Worm (Caenorhabditis elegans) whole organism, late embryonic: ENCODE data around the gene ugt-67.

Experiments
- C08G9.2 ChIP-seq: sonication (generic microtip); optimal IDR thresholded peaks from 2 replicates; lab custom pipeline; 2016; ENCODE audit warnings: mild to moderate bottlenecking, missing genetic modification characterization, moderate library complexity, missing compliant biosample characterization
- C38D4.7 ChIP-seq: fragments of 200-800 bp; sonication (Bioruptor generic); optimal IDR thresholded peaks from 2 replicates; lab custom pipeline; 2018; ENCODE audit warnings: mild to moderate bottlenecking, missing genetic modification characterization, moderate library complexity, missing compliant biosample characterization
- K02D7.2 ChIP-seq: sonication (generic microtip); optimal IDR thresholded peaks from 2 replicates; lab custom pipeline; 2017; ENCODE audit warnings: mild to moderate bottlenecking, missing genetic modification characterization, missing compliant biosample characterization
- K09A11.1 ChIP-seq: sonication (generic microtip); optimal IDR thresholded peaks from 2 replicates; lab custom pipeline; 2017; ENCODE audit warnings: antibody characterized with exemption, mild to moderate bottlenecking, missing genetic modification characterization, missing compliant biosample characterization; ENCODE audit not compliant: insufficient read depth
- Y22D7AL.16 ChIP-seq: sonication (generic microtip); optimal IDR thresholded peaks from 2 replicates; lab custom pipeline; 2016; ENCODE audit warnings: missing genetic modification characterization, missing compliant biosample characterization
- ahr-1 ChIP-seq: sonication (generic microtip); optimal IDR thresholded peaks from 2 replicates; lab custom pipeline; 2016; ENCODE audit warnings: missing genetic modification characterization, missing compliant biosample characterization
- ceh-18 ChIP-seq: sonication (generic microtip); optimal IDR thresholded peaks from 2 replicates; lab custom pipeline; 2016; ENCODE audit warnings: missing genetic modification characterization, missing compliant biosample characterization
- ceh-19 ChIP-seq: fragments of 200-800 bp; sonication (Bioruptor generic); optimal IDR thresholded peaks from 2 replicates; lab custom pipeline; 2018; ENCODE audit warnings: mild to moderate bottlenecking, missing genetic modification characterization, missing compliant biosample characterization
- ceh-31 ChIP-seq: sonication (generic microtip); optimal IDR thresholded peaks from 2 replicates; lab custom pipeline; 2016; ENCODE audit warnings: missing genetic modification characterization, missing compliant biosample characterization
- ceh-34 ChIP-seq: sonication (generic microtip); optimal IDR thresholded peaks from 2 replicates; lab custom pipeline; 2016; ENCODE audit warnings: mild to moderate bottlenecking, missing genetic modification characterization, missing compliant biosample characterization
- ceh-45 ChIP-seq: fragments of 200-800 bp; sonication (Bioruptor generic); IDR thresholded peaks from 2 replicates; pipeline ENCODE4 v1.3.6; 2022; ENCODE audit warnings: missing genetic modification reagents, missing genetic modification characterization, missing compliant biosample characterization
- ceh-6 ChIP-seq: fragments of 200-800 bp; sonication (Bioruptor generic); optimal IDR thresholded peaks from 2 replicates; lab custom pipeline; 2018; ENCODE audit warnings: mild to moderate bottlenecking, missing genetic modification characterization, missing compliant biosample characterization
- ceh-9 ChIP-seq: sonication (generic microtip); optimal IDR thresholded peaks from 2 replicates; lab custom pipeline; 2016; ENCODE audit warnings: mild to moderate bottlenecking, missing genetic modification characterization, inconsistent platforms, missing compliant biosample characterization
- dmd-4 ChIP-seq: sonication (generic microtip); optimal IDR thresholded peaks from 2 replicates; lab custom pipeline; 2016; ENCODE audit warnings: borderline replicate concordance, missing genetic modification characterization, missing compliant biosample characterization
- dve-1 ChIP-seq: sonication (generic microtip); optimal IDR thresholded peaks from 2 replicates; lab custom pipeline; 2017; ENCODE audit warnings: antibody characterized with exemption, mild to moderate bottlenecking, missing genetic modification characterization, missing compliant biosample characterization
- elt-2 ChIP-seq: sonication (generic microtip); optimal IDR thresholded peaks from 2 replicates; lab custom pipeline; 2016; ENCODE audit warnings: missing genetic modification reagents, missing genetic modification characterization, missing compliant biosample characterization
- elt-4 ChIP-seq: sonication (generic microtip); optimal IDR thresholded peaks from 2 replicates; lab custom pipeline; 2016; ENCODE audit warnings: missing genetic modification characterization, missing compliant biosample characterization
- ets-4 ChIP-seq: sonication (generic microtip); optimal IDR thresholded peaks from 2 replicates; lab custom pipeline; 2016; ENCODE audit warnings: missing genetic modification characterization, missing compliant biosample characterization
- eyg-1 ChIP-seq: sonication (generic microtip); optimal IDR thresholded peaks from 2 replicates; lab custom pipeline; 2016; ENCODE audit warnings: missing genotype, missing genetic modification characterization, missing compliant biosample characterization
- fkh-6 ChIP-seq: sonication (generic microtip); optimal IDR thresholded peaks from 2 replicates; lab custom pipeline; 2016; ENCODE audit warnings: missing genetic modification characterization, missing compliant biosample characterization
- hlh-15 ChIP-seq: sonication (generic microtip); optimal IDR thresholded peaks from 2 replicates; lab custom pipeline; 2016; ENCODE audit warnings: missing genetic modification characterization, missing compliant biosample characterization
- hlh-30 ChIP-seq: sonication (generic microtip); optimal IDR thresholded peaks from 2 replicates; lab custom pipeline; 2017; ENCODE audit warnings: antibody characterized with exemption, missing genetic modification characterization, missing compliant biosample characterization; ENCODE audit not compliant: insufficient read depth
- mec-3 ChIP-seq: sonication (generic microtip); optimal IDR thresholded peaks from 2 replicates; lab custom pipeline; 2016; ENCODE audit warnings: borderline replicate concordance, missing genetic modification characterization, missing compliant biosample characterization
- nfya-1 ChIP-seq: sonication (generic microtip); optimal IDR thresholded peaks from 2 replicates; lab custom pipeline; 2017; ENCODE audit warnings: missing genetic modification characterization, mild to moderate bottlenecking, missing compliant biosample characterization, antibody characterized with exemption, moderate library complexity
- nhr-11 ChIP-seq: fragments of 150-350 bp; optimal IDR thresholded peaks from 2 replicates; lab custom pipeline; 2014; ENCODE audit warnings: missing biosample characterization, missing genetic modification characterization
- nhr-232 ChIP-seq: sonication (generic microtip); optimal IDR thresholded peaks from 2 replicates; lab custom pipeline; 2016; ENCODE audit warnings: missing genetic modification characterization, missing compliant biosample characterization
- npax-4 ChIP-seq: sonication (generic microtip); optimal IDR thresholded peaks from 2 replicates; lab custom pipeline; 2016; ENCODE audit warnings: missing genetic modification characterization, missing compliant biosample characterization
- odd-2 ChIP-seq: sonication (generic microtip); optimal IDR thresholded peaks from 2 replicates; lab custom pipeline; 2017; ENCODE audit warnings: antibody characterized with exemption, mild to moderate bottlenecking, missing genetic modification characterization, missing compliant biosample characterization
- pag-3 ChIP-seq: sonication (generic microtip); optimal IDR thresholded peaks from 2 replicates; lab custom pipeline; 2016; ENCODE audit warnings: missing compliant biosample characterization, missing genetic modification characterization, borderline replicate concordance
- pat-9 ChIP-seq: fragments of 200-800 bp; sonication (Bioruptor generic); optimal IDR thresholded peaks from 2 replicates; lab custom pipeline; 2018; ENCODE audit warnings: mild to moderate bottlenecking, missing genetic modification characterization, moderate library complexity, missing compliant biosample characterization
- pax-1 ChIP-seq: fragments of 150-350 bp; optimal IDR thresholded peaks from 2 replicates; lab custom pipeline; 2014; ENCODE audit warnings: missing biosample characterization, missing genetic modification characterization
- pha-2 ChIP-seq: sonication (generic microtip); optimal IDR thresholded peaks from 2 replicates; lab custom pipeline; 2017; ENCODE audit warnings: mild to moderate bottlenecking, missing genetic modification characterization, missing compliant biosample characterization
- pqm-1 ChIP-seq: sonication (generic microtip); optimal IDR thresholded peaks from 2 replicates; lab custom pipeline; 2016; ENCODE audit warnings: missing genetic modification characterization, missing compliant biosample characterization
- ref-2 ChIP-seq: sonication (generic microtip); optimal IDR thresholded peaks from 2 replicates; lab custom pipeline; 2016; ENCODE audit warnings: missing genetic modification characterization, missing compliant biosample characterization
- sdc-2 ChIP-seq: sonication (generic microtip); optimal IDR thresholded peaks from 2 replicates; lab custom pipeline; 2016; ENCODE audit warnings: missing genotype, missing genetic modification characterization, missing compliant biosample characterization
- sox-2 ChIP-seq: fragments of 200-800 bp; sonication (Bioruptor generic); IDR thresholded peaks from 2 replicates; pipeline ENCODE4 v1.3.6; 2022; ENCODE audit warnings: missing genetic modification reagents, missing genetic modification characterization, missing compliant biosample characterization
- sox-4 ChIP-seq: sonication (generic microtip); optimal IDR thresholded peaks from 2 replicates; lab custom pipeline; 2017; ENCODE audit warnings: mild to moderate bottlenecking, missing genetic modification characterization, inconsistent platforms, missing compliant biosample characterization
- syd-9 ChIP-seq: sonication (generic microtip); optimal IDR thresholded peaks from 2 replicates; lab custom pipeline; 2016; ENCODE audit warnings: mild to moderate bottlenecking, missing genetic modification characterization, moderate library complexity, missing compliant biosample characterization
- tbx-7 ChIP-seq: sonication (generic microtip); optimal IDR thresholded peaks from 2 replicates; lab custom pipeline; 2016; ENCODE audit warnings: missing genotype, missing genetic modification characterization, missing compliant biosample characterization
- ttx-3 ChIP-seq: sonication (generic microtip); optimal IDR thresholded peaks from 2 replicates; lab custom pipeline; 2016; ENCODE audit warnings: missing genetic modification reagents, missing genetic modification characterization, missing compliant biosample characterization
- unc-3 ChIP-seq, 2 experiments: fragments of 200-800 bp in 1 of 2; sonication (Bioruptor generic) in 1 of 2; sonication (generic microtip) in 1 of 2; conservative IDR thresholded peaks in 1 of 2; optimal IDR thresholded peaks in 1 of 2; 2 replicates each; pipeline versions ENCODE4 v1.3.6 to Lab custom; 2016 to 2022; ENCODE audit warnings: missing compliant biosample characterization in 2 of 2, missing genetic modification characterization in 2 of 2, missing genetic modification reagents in 1 of 2
- unc-42 ChIP-seq: sonication (generic microtip); optimal IDR thresholded peaks from 2 replicates; lab custom pipeline; 2016; ENCODE audit warnings: missing genotype, missing genetic modification characterization, missing compliant biosample characterization
- unc-55 ChIP-seq: sonication (generic microtip); optimal IDR thresholded peaks from 2 replicates; lab custom pipeline; 2017; ENCODE audit warnings: missing biosample characterization, missing genetic modification reagents, missing genetic modification characterization
- ztf-16 ChIP-seq: sonication (generic microtip); optimal IDR thresholded peaks from 2 replicates; lab custom pipeline; 2017; ENCODE audit warnings: missing genetic modification characterization, missing compliant biosample characterization

Gene ugt-67

ce11 chrV:4937337-4937736 lies 36.2 kb downstream of the ugt-67 start:
- TF ChIP-seq unc-3 (GFP tag; conservative IDR thresholded peaks at IDR 0.05; lab: Robert Waterston, UW) (no peak), unc-3 (tag; optimal IDR thresholded peaks at IDR 0.05; lab: Kevin White, UChicago) (no peak), ttx-3 (tag; lab: Kevin White, UChicago) (no peak), ceh-19 (GFP tag; lab: Kevin White, UChicago) (no peak), sox-2 (no peak), ahr-1 (tag; lab: Kevin White, UChicago) (no peak), npax-4 (tag; lab: Kevin White, UChicago) (no peak), ceh-18 (tag; lab: Kevin White, UChicago) (no peak), pat-9 (tag; lab: Kevin White, UChicago) (no peak), sdc-2 (tag; lab: Kevin White, UChicago) (no peak)

DNA sequence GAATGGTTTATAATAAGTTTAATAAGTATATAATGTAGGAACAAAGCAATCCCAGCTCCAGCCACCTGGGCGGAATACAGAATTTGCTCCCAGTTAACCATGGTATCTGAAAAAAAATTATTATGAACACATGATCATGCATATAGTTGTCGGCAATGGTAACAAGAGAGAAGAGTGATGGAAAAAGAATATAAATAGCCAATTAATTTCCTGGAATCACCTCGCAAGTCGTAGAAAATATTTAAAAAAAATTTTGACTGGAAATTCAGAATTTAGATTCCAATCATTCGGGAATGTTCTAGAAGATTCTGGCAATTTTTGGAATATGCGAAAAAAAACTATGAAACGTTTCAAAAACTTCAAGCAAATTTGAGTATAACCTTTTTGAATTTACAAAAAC lies 43.0 kb downstream of the ugt-67 start, which contains the start of gene str-211:
str-211 (minus strand) TSS at position 101 of the 400 bp plus-strand sequence.
- no peak for TF ChIP-seq pqm-1
- TF ChIP-seq npax-4 (tag; lab: Kevin White, UChicago), result no peak
- TF ChIP-seq Y22D7AL.16 (tag; lab: Kevin White, UChicago), result no peak
- no peak for TF ChIP-seq ref-2 (tag; lab: Kevin White, UChicago)
- TF ChIP-seq ceh-31 (tag; lab: Kevin White, UChicago), result no peak
- no peak for TF ChIP-seq ceh-34 (tag; lab: Kevin White, UChicago)
- no peak for TF ChIP-seq pax-1
- TF ChIP-seq nhr-11 (tag; lab: Kevin White, UChicago), result no peak
- no peak for TF ChIP-seq ets-4 (tag; lab: Kevin White, UChicago)
- TF ChIP-seq C08G9.2 (tag; lab: Kevin White, UChicago), result no peak
- TF ChIP-seq dmd-4 (tag; lab: Kevin White, UChicago), result no peak
- no peak for TF ChIP-seq C38D4.7 (GFP tag; lab: Kevin White, UChicago)
- no peak for TF ChIP-seq K09A11.1
- TF ChIP-seq elt-4 (tag; lab: Kevin White, UChicago), result no peak
- TF ChIP-seq unc-55 (GFP tag; lab: Kevin White, UChicago), result no peak
- TF ChIP-seq ahr-1 (tag; lab: Kevin White, UChicago), result no peak

DNA sequence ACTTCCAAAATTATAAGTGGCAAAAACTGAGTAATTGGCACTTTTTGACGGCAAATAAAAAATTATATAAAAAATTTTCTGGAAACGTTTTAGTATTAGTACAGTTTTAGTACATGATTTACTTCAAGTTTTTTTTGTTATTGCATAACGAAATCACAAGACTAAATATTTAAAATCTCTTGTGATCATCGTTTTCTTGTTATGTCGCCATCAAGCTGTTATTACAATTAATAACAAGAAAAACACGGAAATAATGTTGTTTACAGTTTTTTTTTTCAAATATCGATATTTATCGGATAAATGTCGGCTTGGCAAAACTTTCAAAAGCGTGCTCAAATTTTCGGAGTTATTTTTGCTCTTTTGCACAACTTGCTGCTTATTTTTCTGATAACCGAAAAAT lies 47.5 kb downstream of the ugt-67 start, which contains the start of gene str-209:
str-209 (plus strand) TSS at position 301 of the 400 bp plus-strand sequence.
- TF ChIP-seq sox-4 (tag; lab: Kevin White, UChicago) (no peak), pha-2 (tag; lab: Kevin White, UChicago) (no peak), eyg-1 (tag; lab: Kevin White, UChicago) (no peak), dmd-4 (tag; lab: Kevin White, UChicago) (no peak), hlh-30 (no peak), ceh-6 (GFP tag; lab: Kevin White, UChicago) (no peak), ceh-9 (tag; lab: Kevin White, UChicago) (no peak), nfya-1 (tag; lab: Kevin White, UChicago) (no peak), elt-2 (tag; lab: Kevin White, UChicago) (no peak), mec-3 (tag; lab: Kevin White, UChicago) (no peak), ceh-45 (GFP tag; lab: Robert Waterston, UW) (no peak), fkh-6 (tag; lab: Kevin White, UChicago) (no peak), dve-1 (no peak)

- TF ChIP-seq sdc-2 (tag; lab: Kevin White, UChicago), result no peak
- no peak for TF ChIP-seq odd-2 (tag; lab: Kevin White, UChicago)
- no peak for TF ChIP-seq nhr-232 (tag; lab: Kevin White, UChicago)
- TF ChIP-seq K02D7.2, result no peak
- no peak for TF ChIP-seq ceh-34 (tag; lab: Kevin White, UChicago)
- TF ChIP-seq unc-42 (tag; lab: Kevin White, UChicago), result no peak
- TF ChIP-seq ceh-45 (GFP tag; lab: Robert Waterston, UW), result no peak
- no peak for TF ChIP-seq pat-9 (tag; lab: Kevin White, UChicago)
- TF ChIP-seq hlh-15 (tag; lab: Kevin White, UChicago), result no peak
- no peak for TF ChIP-seq tbx-7 (tag; lab: Kevin White, UChicago)
- no peak for TF ChIP-seq C38D4.7 (GFP tag; lab: Kevin White, UChicago)
- TF ChIP-seq pag-3 (tag; lab: Kevin White, UChicago), result no peak
- no peak for TF ChIP-seq dve-1
- TF ChIP-seq unc-55 (GFP tag; lab: Kevin White, UChicago), result no peak
- TF ChIP-seq ztf-16, result no peak
- no peak for TF ChIP-seq ceh-31 (tag; lab: Kevin White, UChicago)
- no peak for TF ChIP-seq fkh-6 (tag; lab: Kevin White, UChicago)
- TF ChIP-seq ref-2 (tag; lab: Kevin White, UChicago), result no peak
- no peak for TF ChIP-seq syd-9 (tag; lab: Kevin White, UChicago)
- no peak for TF ChIP-seq hlh-30
Measured at ce11 chrV:4951434-4951833, 50.3 kb downstream of the ugt-67 start, which contains the start of gene str-207. Gene str-207, plus strand, starts transcription at chrV:4951734.
